Fruit fly (Drosophila melanogaster): Measurements from ENCODE around the gene ymp.

dm6 chr3R:25588493-25588892 is 20.4 kb downstream of the ymp start:
- no peak for TF ChIP-seq Dll (optimal IDR thresholded peaks at IDR 0.05)
- TF ChIP-seq EcR (GFP tag; optimal IDR thresholded peaks at IDR 0.05), result no peak
- TF ChIP-seq CG8478 (optimal IDR thresholded peaks at IDR 0.05), result no peak
- no peak for TF ChIP-seq psq (optimal IDR thresholded peaks at IDR 0.05)

All from whole organism.